Fruit fly (Drosophila melanogaster): ENCODE data around the gene Snmp1.

dm6 chr3R:21155931-21156488 lies 12.0 kb downstream of the Snmp1 start:
- TF ChIP-seq CG10654 (GFP tag; optimal IDR thresholded peaks at IDR 0.05) (no peak), Aef1 (GFP tag; IDR thresholded peaks at IDR 0.05) (no peak), CG10431 (GFP tag; optimal IDR thresholded peaks at IDR 0.05) (no peak), ase (GFP tag; IDR thresholded peaks at IDR 0.05) (no peak), unc-4 (GFP tag; IDR thresholded peaks at IDR 0.05; ENCODE audit: partially characterized antibody) (peak; percentile 60), emc (GFP tag; optimal IDR thresholded peaks at IDR 0.05) (no peak), D (optimal IDR thresholded peaks at IDR 0.05) (no peak), D (GFP tag; optimal IDR thresholded peaks at IDR 0.05) (no peak), CG12219 (GFP tag; optimal IDR thresholded peaks at IDR 0.05) (no peak), gsb (GFP tag; IDR thresholded peaks at IDR 0.05) (no peak), wek (GFP tag; optimal IDR thresholded peaks at IDR 0.05) (no peak), pnt (GFP tag; optimal IDR thresholded peaks at IDR 0.05) (peak; percentile 3)
